Fruit fly (Drosophila melanogaster) whole organism, prepupa: ENCODE results near the gene CG13733.

Experiments
- CG31627 ChIP-seq: fragments of 200-800 bp; sonication (Bioruptor generic); optimal IDR thresholded peaks from 3 replicates; lab custom pipeline; 2016; ENCODE audit warnings: missing biosample characterization, missing genetic modification characterization
- fd59A ChIP-seq: fragments of 200-800 bp; sonication (Bioruptor generic); optimal IDR thresholded peaks from 2 replicates; lab custom pipeline; 2017; ENCODE audit warnings: missing biosample characterization, mild to moderate bottlenecking, missing genetic modification characterization, missing genetic modification reagents

DNA sequence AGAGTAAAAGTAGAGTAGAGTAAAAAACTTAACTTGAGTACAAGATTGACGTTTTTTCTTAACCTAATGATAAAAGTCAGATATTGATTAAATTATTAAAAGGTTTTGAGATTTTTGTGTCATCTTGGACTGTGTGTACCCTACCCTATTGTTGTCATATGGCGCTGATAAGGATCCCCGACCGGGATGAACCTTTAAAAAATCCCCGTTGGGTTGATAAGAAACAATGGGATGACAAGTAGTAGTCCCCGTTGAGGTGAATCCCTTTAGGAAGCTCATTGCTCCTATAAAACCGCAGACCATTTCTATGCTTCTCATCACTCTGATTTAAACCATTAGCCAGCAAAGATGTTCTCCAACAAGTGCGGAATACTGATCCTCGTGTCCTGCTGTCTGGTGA, 15.8 kb upstream of the CG13733 start, which contains the start of gene edin:
- no peak for TF ChIP-seq fd59A (GFP tag; lab: Kevin White, UChicago)
- TF ChIP-seq CG31627: no peak
